Fruit fly (Drosophila melanogaster) whole organism, wandering third instar larva: ENCODE measurements around the gene Vps60.

Experiments
- Abd-B ChIP-seq: fragments of >200 bp; optimal IDR thresholded peaks from 2 replicates; lab custom pipeline; 2017; ENCODE audit warnings: missing biosample characterization, missing genetic modification characterization
- CG32264 ChIP-seq: fragments of 200-800 bp; sonication (Bioruptor generic); optimal IDR thresholded peaks from 2 replicates; lab custom pipeline; 2016; ENCODE audit warnings: missing biosample characterization, missing genetic modification characterization
- CG9705 ChIP-seq: fragments of 200-800 bp; sonication (Bioruptor generic); optimal IDR thresholded peaks from 2 replicates; lab custom pipeline; 2018; ENCODE audit warnings: missing biosample characterization, mild to moderate bottlenecking, missing genetic modification characterization
- CrebA ChIP-seq: fragments of 200-800 bp; sonication (Bioruptor generic); optimal IDR thresholded peaks from 2 replicates; lab custom pipeline; 2016; ENCODE audit warnings: missing biosample characterization, mild to moderate bottlenecking, missing genetic modification characterization, borderline replicate concordance
- Dfd ChIP-seq: fragments of >200 bp; optimal IDR thresholded peaks from 2 replicates; lab custom pipeline; 2017; ENCODE audit warnings: missing biosample characterization, missing genetic modification characterization
- Dif ChIP-seq: fragments of 200-275, 200-300 bp; sonication (Bioruptor generic); optimal IDR thresholded peaks from 2 replicates; lab custom pipeline; 2018; ENCODE audit warnings: missing biosample characterization, missing genetic modification characterization; ENCODE audit not compliant: partially characterized antibody
- GATAd ChIP-seq: sonication (Bioruptor generic); optimal IDR thresholded peaks from 2 replicates; lab custom pipeline; 2016; ENCODE audit warnings: missing biosample characterization, missing genetic modification characterization
- HLH106 ChIP-seq: fragments of 200-800 bp; optimal IDR thresholded peaks from 3 replicates; lab custom pipeline; 2019; ENCODE audit warnings: missing biosample characterization, mild to moderate bottlenecking, missing genetic modification characterization, moderate library complexity
- Hnf4 ChIP-seq: fragments of 200-800 bp; sonication (Bioruptor generic); optimal IDR thresholded peaks from 2 replicates; lab custom pipeline; 2016; ENCODE audit warnings: missing biosample characterization, mild to moderate bottlenecking, missing genetic modification characterization
- Hr78 ChIP-seq: fragments of >200 bp; optimal IDR thresholded peaks from 2 replicates; lab custom pipeline; 2017; ENCODE audit warnings: missing biosample characterization, missing genetic modification characterization
- Hr83 ChIP-seq: fragments of 200-300 bp; sonication (Bioruptor generic); optimal IDR thresholded peaks from 2 replicates; lab custom pipeline; 2016; ENCODE audit warnings: missing biosample characterization, mild to moderate bottlenecking, missing genetic modification characterization, moderate library complexity; ENCODE audit not compliant: poor library complexity, severe bottlenecking
- Jra ChIP-seq: sonication (Bioruptor generic); optimal IDR thresholded peaks from 2 replicates; lab custom pipeline; 2016; ENCODE audit warnings: missing biosample characterization, missing genetic modification characterization
- Mio ChIP-seq: sonication (Bioruptor generic); optimal IDR thresholded peaks from 2 replicates; lab custom pipeline; 2016; ENCODE audit warnings: missing biosample characterization, missing genetic modification characterization
- Myc ChIP-seq: fragments of >200 bp; optimal IDR thresholded peaks from 2 replicates; lab custom pipeline; 2017
- N ChIP-seq: fragments of >200 bp; optimal IDR thresholded peaks from 2 replicates; lab custom pipeline; 2018; ENCODE audit warnings: missing biosample characterization, missing external identifiers, missing genetic modification characterization
- OdsH ChIP-seq: fragments of 200-800 bp; sonication (Bioruptor generic); optimal IDR thresholded peaks from 2 replicates; lab custom pipeline; 2016; ENCODE audit warnings: missing biosample characterization, mild to moderate bottlenecking, missing genetic modification characterization
- Rel ChIP-seq, 2 experiments: fragments of 200-800 bp; sonication (Bioruptor generic) in 1 of 2; optimal IDR thresholded peaks; 2 replicates in 1 of 2; 3 replicates in 1 of 2; lab custom pipeline; 2016 to 2019; ENCODE audit warnings: mild to moderate bottlenecking in 2 of 2, missing biosample characterization in 2 of 2, missing genetic modification characterization in 2 of 2, moderate library complexity in 1 of 2
- Sp1 ChIP-seq: fragments of 200-800 bp; sonication (Bioruptor generic); optimal IDR thresholded peaks from 3 replicates; lab custom pipeline; 2019; ENCODE audit warnings: missing biosample characterization, mild to moderate bottlenecking, missing genetic modification characterization, moderate library complexity
- Vsx2 ChIP-seq: fragments of 200-300, 225-300 bp; sonication (Bioruptor generic); optimal IDR thresholded peaks from 2 replicates; lab custom pipeline; 2018; ENCODE audit warnings: missing biosample characterization, missing genetic modification characterization; ENCODE audit not compliant: partially characterized antibody
- br ChIP-seq: fragments of 200-800 bp; sonication (Bioruptor generic); optimal IDR thresholded peaks from 2 replicates; lab custom pipeline; 2016; ENCODE audit warnings: missing biosample characterization, missing genetic modification characterization
- brk ChIP-seq: fragments of 200-800 bp; sonication (Bioruptor generic); optimal IDR thresholded peaks from 2 replicates; lab custom pipeline; 2016; ENCODE audit warnings: missing biosample characterization, mild to moderate bottlenecking, missing genetic modification characterization
- dl ChIP-seq, 2 experiments: fragments of 175-275, 200-275 bp in 1 of 2; fragments of 200-275 bp in 1 of 2; sonication (Bioruptor generic); optimal IDR thresholded peaks; lab custom pipeline; 2018; ENCODE audit warnings: mild to moderate bottlenecking in 2 of 2, missing biosample characterization in 2 of 2, missing genetic modification characterization in 2 of 2, moderate library complexity in 2 of 2; ENCODE audit not compliant: partially characterized antibody in 2 of 2, insufficient read depth in 1 of 2
- dmrt93B ChIP-seq: fragments of 200-800 bp; sonication (Bioruptor generic); optimal IDR thresholded peaks from 2 replicates; lab custom pipeline; 2018; ENCODE audit warnings: missing biosample characterization, mild to moderate bottlenecking, missing genetic modification characterization
- dsf ChIP-seq: sonication (Bioruptor generic); optimal IDR thresholded peaks from 2 replicates; lab custom pipeline; 2016; ENCODE audit warnings: missing biosample characterization, missing genetic modification characterization, borderline replicate concordance
- ey ChIP-seq: fragments of 200-800 bp; sonication (Bioruptor generic); optimal IDR thresholded peaks from 2 replicates; lab custom pipeline; 2016; ENCODE audit warnings: missing biosample characterization, missing genetic modification characterization
- foxo ChIP-seq, 2 experiments: fragments of 200-800 bp; sonication (Bioruptor generic); optimal IDR thresholded peaks; 2 replicates in 1 of 2; 3 replicates in 1 of 2; lab custom pipeline; 2016 to 2017; ENCODE audit warnings: missing biosample characterization in 2 of 2, missing genetic modification characterization in 2 of 2
- fru ChIP-seq: fragments of 200-800 bp; sonication (Bioruptor generic); optimal IDR thresholded peaks from 3 replicates; lab custom pipeline; 2016; ENCODE audit warnings: missing biosample characterization, mild to moderate bottlenecking, missing genetic modification characterization
- h ChIP-seq: fragments of 200-800 bp; sonication (Bioruptor generic); optimal IDR thresholded peaks from 3 replicates; lab custom pipeline; 2016; ENCODE audit warnings: missing biosample characterization, mild to moderate bottlenecking, missing genetic modification characterization
- jim ChIP-seq: fragments of 175-275, 200-325 bp; sonication (Bioruptor generic); optimal IDR thresholded peaks from 2 replicates; lab custom pipeline; 2016; ENCODE audit warnings: missing biosample characterization, mild to moderate bottlenecking, missing genetic modification characterization
- lola ChIP-seq: fragments of >200 bp; optimal IDR thresholded peaks from 2 replicates; lab custom pipeline; 2017; ENCODE audit warnings: missing biosample characterization, missing genetic modification characterization
- pan ChIP-seq: fragments of >200 bp; optimal IDR thresholded peaks from 2 replicates; lab custom pipeline; 2017
- psq ChIP-seq: fragments of 200-800 bp; sonication (Bioruptor generic); optimal IDR thresholded peaks from 3 replicates; lab custom pipeline; 2017; ENCODE audit warnings: missing biosample characterization, mild to moderate bottlenecking, missing genetic modification characterization, moderate library complexity
- rgr ChIP-seq: fragments of 200-800 bp; sonication (Bioruptor generic); optimal IDR thresholded peaks from 3 replicates; lab custom pipeline; 2016; ENCODE audit warnings: missing biosample characterization, mild to moderate bottlenecking, missing genetic modification characterization
- sage ChIP-seq: fragments of 200-800 bp; sonication (Bioruptor generic); optimal IDR thresholded peaks from 2 replicates; lab custom pipeline; 2016; ENCODE audit warnings: missing biosample characterization, mild to moderate bottlenecking, missing genetic modification characterization
- sv ChIP-seq: fragments of 200-800 bp; sonication (Bioruptor generic); optimal IDR thresholded peaks from 3 replicates; lab custom pipeline; 2016; ENCODE audit warnings: missing biosample characterization, missing genetic modification characterization
- tai ChIP-seq: sonication (Bioruptor generic); optimal IDR thresholded peaks from 2 replicates; lab custom pipeline; 2016; ENCODE audit warnings: missing biosample characterization, missing genetic modification characterization
- usp ChIP-seq: fragments of >200 bp; optimal IDR thresholded peaks from 2 replicates; lab custom pipeline; 2017; ENCODE audit warnings: missing biosample characterization, missing genetic modification characterization
- woc ChIP-seq: sonication (Bioruptor generic); optimal IDR thresholded peaks from 2 replicates; lab custom pipeline; 2016; ENCODE audit warnings: missing biosample characterization, mild to moderate bottlenecking, missing genetic modification characterization

The Vps60 gene

DNA sequence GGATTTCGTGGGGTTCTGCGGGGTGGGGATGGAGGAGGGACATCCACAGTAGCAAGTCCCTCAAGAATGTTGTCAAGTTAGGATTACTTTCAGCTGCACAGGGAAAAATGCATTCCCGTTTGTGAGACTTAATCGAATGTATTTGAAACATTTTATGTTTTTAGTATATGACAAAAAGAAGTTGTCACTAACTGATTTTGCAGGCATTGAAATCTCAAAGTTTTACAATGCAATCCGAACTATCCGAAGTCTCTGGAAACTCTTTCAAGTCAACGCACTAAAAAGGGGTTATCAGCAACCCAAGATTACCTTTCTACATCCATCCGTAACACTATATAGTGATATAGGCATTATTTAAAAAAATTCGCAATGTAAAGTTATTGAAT, 44.5 kb downstream of the Vps60 start:
- TF ChIP-seq Vsx2 (GFP tag; lab: Kevin White, UChicago) (no peak), Sp1 (GFP tag; lab: Kevin White, UChicago) (peak; percentile 3), N (GFP tag; lab: Kevin White, UChicago) (no peak), HLH106 (tag; lab: Kevin White, UChicago) (peak; percentile 26), pan (lab: Kevin White, UChicago) (no peak), rgr (GFP tag; lab: Kevin White, UChicago) (peak; percentile 26), h (no peak), OdsH (GFP tag; lab: Kevin White, UChicago) (peak; percentile 7), usp (GFP tag; lab: Kevin White, UChicago) (no peak), foxo (GFP tag; optimal IDR thresholded peaks at IDR 0.05; lab: Kevin White, UChicago) (peak in 1 of 2 experiments; percentile 39), woc (GFP tag; lab: Kevin White, UChicago) (peak; percentile 27), dsf (no peak), sv (no peak)

DNA sequence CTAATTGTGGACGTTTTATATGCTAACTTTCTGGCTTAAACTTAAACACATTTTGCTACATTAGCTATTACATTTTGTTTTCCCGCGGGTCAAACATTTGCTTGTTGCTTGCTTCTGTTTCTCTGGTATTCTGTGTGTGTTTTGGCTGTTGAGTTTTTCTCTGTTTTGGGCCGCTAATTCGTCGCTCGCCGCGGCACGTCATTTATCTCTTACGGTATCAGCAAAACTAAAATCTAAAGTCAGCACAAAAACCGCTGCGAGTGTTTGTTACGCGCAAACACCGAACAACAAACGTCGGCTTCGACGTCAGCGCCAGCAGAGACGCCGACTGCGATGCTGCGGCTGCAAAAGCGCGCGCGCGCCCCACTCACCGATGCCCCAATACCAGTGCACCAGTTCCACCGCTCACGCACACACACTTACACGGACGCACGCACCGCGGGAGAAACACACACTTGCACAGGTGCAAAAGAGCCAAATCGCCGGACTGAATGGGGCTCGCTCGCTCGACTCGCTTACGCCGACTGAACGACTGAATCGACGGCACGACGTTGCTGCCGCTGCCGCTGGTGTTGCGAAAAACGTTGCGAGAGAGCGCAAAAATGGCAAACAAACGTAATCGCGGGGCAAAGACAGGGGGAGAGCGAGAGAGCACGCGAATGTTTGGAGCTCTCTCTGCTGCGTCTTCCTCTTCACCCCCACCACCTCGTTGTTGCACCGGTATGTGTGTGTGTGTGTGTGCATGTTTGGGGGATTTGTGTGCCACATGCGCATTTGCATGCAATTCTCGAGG, 45.1 kb downstream of the Vps60 start:
- no peak for TF ChIP-seq OdsH (GFP tag; lab: Kevin White, UChicago)
- TF ChIP-seq dsf: no peak
- peak; percentile 73 for TF ChIP-seq Rel (GFP tag; optimal IDR thresholded peaks at IDR 0.05; lab: Kevin White, UChicago)
- TF ChIP-seq Rel (tag; optimal IDR thresholded peaks at IDR 0.05; lab: Kevin White, UChicago): peak; percentile 92
- peak; percentile 73 for TF ChIP-seq N (GFP tag; lab: Kevin White, UChicago)
- peak; percentile 96 for TF ChIP-seq fru (GFP tag; lab: Kevin White, UChicago)
- TF ChIP-seq woc (GFP tag; lab: Kevin White, UChicago): no peak
- TF ChIP-seq foxo (GFP tag; optimal IDR thresholded peaks at IDR 0.05; lab: Kevin White, UChicago): peak in 1 of 2 experiments; percentile 50
- peak; percentile 81 for TF ChIP-seq Jra
- no peak for TF ChIP-seq ey (GFP tag; lab: Kevin White, UChicago)
- TF ChIP-seq sv: no peak
- no peak for TF ChIP-seq Myc (lab: Kevin White, UChicago)
- no peak for TF ChIP-seq Dfd (GFP tag; lab: Kevin White, UChicago)
- peak; percentile 61 for TF ChIP-seq br (GFP tag; lab: Kevin White, UChicago)
- TF ChIP-seq psq: peak; percentile 72
- TF ChIP-seq Abd-B (GFP tag; lab: Kevin White, UChicago): peak; percentile 46
- TF ChIP-seq Dif (GFP tag; lab: Kevin White, UChicago): peak; percentile 90
- peak; percentile 81 to 84 for TF ChIP-seq dl (GFP tag; optimal IDR thresholded peaks at IDR 0.05; lab: Kevin White, UChicago; ENCODE audit: insufficient read depth in 1 of 2, partially characterized antibody in 2 of 2)
- no peak for TF ChIP-seq rgr (GFP tag; lab: Kevin White, UChicago)
- peak; percentile 84 for TF ChIP-seq Vsx2 (GFP tag; lab: Kevin White, UChicago)
- peak; percentile 31 for TF ChIP-seq sage
- TF ChIP-seq Hr78 (GFP tag; lab: Kevin White, UChicago): no peak
- no peak for TF ChIP-seq Mio
- no peak for TF ChIP-seq GATAd (GFP tag; lab: Kevin White, UChicago)
- no peak for TF ChIP-seq HLH106 (tag; lab: Kevin White, UChicago)
- no peak for TF ChIP-seq jim (GFP tag; lab: Kevin White, UChicago)
- no peak for TF ChIP-seq lola (GFP tag; lab: Kevin White, UChicago)
- TF ChIP-seq usp (GFP tag; lab: Kevin White, UChicago): no peak
- peak; percentile 93 for TF ChIP-seq h
- TF ChIP-seq dmrt93B (GFP tag; lab: Kevin White, UChicago): no peak
- no peak for TF ChIP-seq Sp1 (GFP tag; lab: Kevin White, UChicago)
- peak; percentile 94 for TF ChIP-seq CrebA (GFP tag; lab: Kevin White, UChicago)
- no peak for TF ChIP-seq CG9705 (GFP tag; lab: Kevin White, UChicago)
- peak; percentile 38 for TF ChIP-seq CG32264
- no peak for TF ChIP-seq pan (lab: Kevin White, UChicago)
- TF ChIP-seq tai (GFP tag; lab: Kevin White, UChicago): no peak
- peak; percentile 87 for TF ChIP-seq Hr83
- TF ChIP-seq brk: no peak
- TF ChIP-seq Hnf4 (GFP tag; lab: Kevin White, UChicago): no peak
